Fruit fly (Drosophila melanogaster): ENCODE measurements around the gene CG43447.

dm6 chr3R:27437308-27437707 is 2.8 kb upstream of the CG43447 start, which contains the start of gene side:
- TF ChIP-seq Myc (optimal IDR thresholded peaks at IDR 0.05) (no peak), insv (optimal IDR thresholded peaks at IDR 0.05) (no peak), ttk (optimal IDR thresholded peaks at IDR 0.05) (no peak), psq (optimal IDR thresholded peaks at IDR 0.05) (no peak), h (optimal IDR thresholded peaks at IDR 0.05) (no peak)

All from Kc167 (cell line).